Fruit fly (Drosophila melanogaster) whole organism, embryonic: ENCODE results near the gene Syt12.

Experiments
- BtbVII ChIP-seq: fragments of 200-800 bp; sonication (Bioruptor generic); optimal IDR thresholded peaks from 3 replicates; lab custom pipeline; 2017; ENCODE audit warnings: missing biosample characterization, mild to moderate bottlenecking, missing genetic modification characterization
- C15 ChIP-seq: fragments of 200-800 bp; sonication (Bioruptor generic); IDR thresholded peaks from 3 replicates; pipeline ENCODE4 v1.3.6; 2022; ENCODE audit warnings: missing biosample characterization, missing genetic modification characterization
- CG10209 ChIP-seq: fragments of 200-800 bp; sonication (Bioruptor generic); optimal IDR thresholded peaks from 3 replicates; lab custom pipeline; 2017; ENCODE audit warnings: missing biosample characterization, mild to moderate bottlenecking, missing genetic modification characterization, missing genetic modification reagents
- CG1024 ChIP-seq: fragments of 200-800 bp; sonication (Bioruptor generic); IDR thresholded peaks from 2 replicates; pipeline ENCODE4 v1.3.6; 2022; ENCODE audit warnings: missing biosample characterization, missing genetic modification characterization
- CG10462 ChIP-seq: fragments of 200-800 bp; sonication (Bioruptor generic); optimal IDR thresholded peaks from 2 replicates; lab custom pipeline; 2016; ENCODE audit warnings: missing biosample characterization, missing genetic modification characterization
- CG12299 ChIP-seq: fragments of 200-800 bp; sonication (Bioruptor generic); optimal IDR thresholded peaks from 2 replicates; lab custom pipeline; 2018; ENCODE audit warnings: missing biosample characterization, mild to moderate bottlenecking, missing genetic modification characterization
- CG13894 ChIP-seq: fragments of 200-800 bp; sonication (Bioruptor generic); optimal IDR thresholded peaks from 3 replicates; lab custom pipeline; 2018; ENCODE audit warnings: missing biosample characterization, mild to moderate bottlenecking, missing genetic modification characterization, moderate library complexity
- CG1647 ChIP-seq: fragments of 200-800 bp; sonication (Bioruptor generic); optimal IDR thresholded peaks from 3 replicates; lab custom pipeline; 2016; ENCODE audit warnings: missing biosample characterization, missing genetic modification characterization
- CG2889 ChIP-seq: fragments of 200-800 bp; sonication (Bioruptor generic); IDR thresholded peaks from 3 replicates; pipeline ENCODE4 v1.3.6; 2022; ENCODE audit warnings: missing biosample characterization, missing genetic modification characterization
- CG32772 ChIP-seq: fragments of 200-800 bp; sonication (Bioruptor generic); IDR thresholded peaks from 2 replicates; pipeline ENCODE4 v1.3.6; 2022; ENCODE audit warnings: missing biosample characterization, missing genetic modification characterization
- CG3726 ChIP-seq: fragments of 200-800 bp; sonication (Bioruptor generic); IDR thresholded peaks from 3 replicates; pipeline ENCODE4, ENCODE4 v1.3.6; 2022; ENCODE audit warnings: missing biosample characterization, missing genetic modification characterization
- CG42726 ChIP-seq: fragments of 200-800 bp; sonication (Bioruptor generic); IDR thresholded peaks from 2 replicates; pipeline ENCODE4 v1.3.6; 2022; ENCODE audit warnings: missing biosample characterization, missing genetic modification characterization; ENCODE audit not compliant: partially characterized antibody
- CG5180 ChIP-seq: fragments of 200-800 bp; sonication (Bioruptor generic); optimal IDR thresholded peaks from 3 replicates; lab custom pipeline; 2017; ENCODE audit warnings: missing biosample characterization, missing genetic modification characterization, mild to moderate bottlenecking, moderate library complexity, missing genetic modification reagents
- CG7271 ChIP-seq: fragments of 200-800 bp; sonication (Bioruptor generic); optimal IDR thresholded peaks from 2 replicates; lab custom pipeline; 2018; ENCODE audit warnings: missing biosample characterization, mild to moderate bottlenecking, missing genetic modification characterization, moderate library complexity
- CG7556 ChIP-seq: fragments of 200-800 bp; sonication (Bioruptor generic); optimal IDR thresholded peaks from 2 replicates; lab custom pipeline; 2017; ENCODE audit warnings: missing biosample characterization, mild to moderate bottlenecking, missing genetic modification characterization
- CG8924 ChIP-seq: fragments of 200-800 bp; optimal IDR thresholded peaks from 3 replicates; lab custom pipeline; 2019; ENCODE audit warnings: missing biosample characterization, mild to moderate bottlenecking, missing genetic modification characterization, moderate library complexity
- CG9727 ChIP-seq: fragments of 200-800 bp; sonication (Bioruptor generic); optimal IDR thresholded peaks from 3 replicates; lab custom pipeline; 2017; ENCODE audit warnings: missing biosample characterization, mild to moderate bottlenecking, missing genetic modification characterization
- CG9876 ChIP-seq: fragments of 200-800 bp; sonication (Bioruptor generic); optimal IDR thresholded peaks from 2 replicates; lab custom pipeline; 2016; ENCODE audit warnings: missing biosample characterization, missing genetic modification characterization
- Dbx ChIP-seq: fragments of 200-800 bp; sonication (Bioruptor generic); IDR thresholded peaks from 3 replicates; pipeline ENCODE4 v1.3.6; 2022; ENCODE audit warnings: missing biosample characterization, missing genetic modification characterization
- Deaf1 ChIP-seq: fragments of 200-800 bp; optimal IDR thresholded peaks from 3 replicates; lab custom pipeline; 2019; ENCODE audit warnings: missing biosample characterization, mild to moderate bottlenecking, missing genetic modification characterization, moderate library complexity
- Dip3 ChIP-seq: fragments of 200-800 bp; sonication (Bioruptor generic); optimal IDR thresholded peaks from 3 replicates; lab custom pipeline; 2016; ENCODE audit warnings: missing biosample characterization, missing genetic modification characterization
- MESR4 ChIP-seq: fragments of 200-800 bp; sonication (Bioruptor generic); optimal IDR thresholded peaks from 2 replicates; lab custom pipeline; 2018; ENCODE audit warnings: missing biosample characterization, mild to moderate bottlenecking, missing genetic modification characterization, moderate library complexity
- NfI ChIP-seq: fragments of 200-800 bp; sonication (Bioruptor generic); optimal IDR thresholded peaks from 3 replicates; lab custom pipeline; 2018; ENCODE audit warnings: missing biosample characterization, mild to moderate bottlenecking, missing genetic modification characterization, moderate library complexity
- Sox102F ChIP-seq: fragments of 200-800 bp; sonication (Bioruptor generic); optimal IDR thresholded peaks from 2 replicates; lab custom pipeline; 2018; ENCODE audit warnings: missing biosample characterization, mild to moderate bottlenecking, missing genetic modification characterization, moderate library complexity
- Ssrp ChIP-seq: fragments of 200-800 bp; sonication (Bioruptor generic); optimal IDR thresholded peaks from 2 replicates; lab custom pipeline; 2018; ENCODE audit warnings: missing biosample characterization, mild to moderate bottlenecking, missing genetic modification characterization, moderate library complexity
- ab ChIP-seq: fragments of 200-800 bp; sonication (Bioruptor generic); optimal IDR thresholded peaks from 2 replicates; lab custom pipeline; 2016; ENCODE audit warnings: missing biosample characterization, missing genetic modification characterization
- al ChIP-seq: fragments of 200-800 bp; sonication (Bioruptor generic); IDR thresholded peaks from 2 replicates; pipeline ENCODE4 v1.3.6; 2022; ENCODE audit warnings: missing biosample characterization, missing genetic modification characterization
- bcd ChIP-seq: fragments of 200-800 bp; sonication (Bioruptor generic); optimal IDR thresholded peaks from 2 replicates; lab custom pipeline; 2017; ENCODE audit warnings: missing biosample characterization, mild to moderate bottlenecking, missing genetic modification characterization
- disco-r ChIP-seq: fragments of 200-800 bp; sonication (Bioruptor generic); optimal IDR thresholded peaks from 2 replicates; lab custom pipeline; 2016; ENCODE audit warnings: missing biosample characterization, missing genetic modification characterization
- eve ChIP-seq, 2 experiments: fragments of >200 bp; optimal IDR thresholded peaks; 2 replicates each; lab custom pipeline; 2017; ENCODE audit warnings: missing biosample characterization in 2 of 2, missing genetic modification characterization in 2 of 2
- fu2 ChIP-seq: fragments of 200-800 bp; sonication (Bioruptor generic); optimal IDR thresholded peaks from 2 replicates; lab custom pipeline; 2016; ENCODE audit warnings: missing biosample characterization, missing genetic modification characterization
- gsb ChIP-seq: fragments of 200-800 bp; sonication (Bioruptor generic); IDR thresholded peaks from 2 replicates; pipeline ENCODE4 v1.3.6; 2022; ENCODE audit warnings: missing biosample characterization, missing genetic modification characterization
- gt ChIP-seq: fragments of 200-800 bp; sonication (Bioruptor generic); IDR thresholded peaks from 2 replicates; pipeline ENCODE4 v1.3.6; 2022; ENCODE audit warnings: missing biosample characterization, missing genetic modification characterization
- hkb ChIP-seq, 2 experiments: fragments of 200-800 bp in 1 of 2; fragments of >200 bp in 1 of 2; sonication (Bioruptor generic) in 1 of 2; IDR thresholded peaks in 1 of 2; optimal IDR thresholded peaks in 1 of 2; 2 replicates each; pipeline versions ENCODE4 v1.3.6 to Lab custom; 2017 to 2022; ENCODE audit warnings: missing biosample characterization in 1 of 2, missing genetic modification characterization in 1 of 2
- jigr1 ChIP-seq: fragments of 200-800 bp; sonication (Bioruptor generic); IDR thresholded peaks from 3 replicates; pipeline ENCODE4 v1.3.6; 2022; ENCODE audit warnings: missing biosample characterization, missing genetic modification characterization
- jing ChIP-seq: fragments of 200-800 bp; sonication (Bioruptor generic); optimal IDR thresholded peaks from 2 replicates; lab custom pipeline; 2018; ENCODE audit warnings: missing biosample characterization, mild to moderate bottlenecking, missing genetic modification characterization
- kah ChIP-seq: fragments of 200-800 bp; sonication (Bioruptor generic); optimal IDR thresholded peaks from 2 replicates; lab custom pipeline; 2018; ENCODE audit warnings: missing biosample characterization, mild to moderate bottlenecking, missing genetic modification characterization
- ken ChIP-seq: fragments of 200-800 bp; sonication (Bioruptor generic); IDR thresholded peaks from 3 replicates; pipeline ENCODE4 v1.3.6; 2022; ENCODE audit warnings: missing biosample characterization, missing genetic modification characterization
- lab ChIP-seq: fragments of 200-800 bp; sonication (Bioruptor generic); optimal IDR thresholded peaks from 3 replicates; lab custom pipeline; 2017; ENCODE audit warnings: missing biosample characterization, missing genetic modification characterization, mild to moderate bottlenecking, moderate library complexity, missing genetic modification reagents
- nerfin-2 ChIP-seq: fragments of 200-800 bp; sonication (Bioruptor generic); IDR thresholded peaks from 2 replicates; pipeline ENCODE4 v1.3.6; 2022; ENCODE audit warnings: missing biosample characterization, missing genetic modification characterization; ENCODE audit not compliant: partially characterized antibody
- oc ChIP-seq: fragments of 200-800 bp; sonication (Bioruptor generic); optimal IDR thresholded peaks from 2 replicates; lab custom pipeline; 2018; ENCODE audit warnings: missing biosample characterization, mild to moderate bottlenecking, missing genetic modification characterization, moderate library complexity
- pnt ChIP-seq: fragments of 200-800 bp; sonication (Bioruptor generic); optimal IDR thresholded peaks from 3 replicates; lab custom pipeline; 2016; ENCODE audit warnings: missing biosample characterization, missing genetic modification characterization
- repo ChIP-seq: fragments of 200-800 bp; sonication (Bioruptor generic); optimal IDR thresholded peaks from 2 replicates; lab custom pipeline; 2016; ENCODE audit warnings: missing biosample characterization, missing genetic modification characterization
- seq ChIP-seq: fragments of 200-800 bp; sonication (Bioruptor generic); IDR thresholded peaks from 2 replicates; pipeline ENCODE4 v1.3.6; 2022; ENCODE audit warnings: missing biosample characterization, missing genetic modification characterization
- tup ChIP-seq: fragments of 200-800 bp; sonication (Bioruptor generic); optimal IDR thresholded peaks from 2 replicates; lab custom pipeline; 2016; ENCODE audit warnings: missing biosample characterization, mild to moderate bottlenecking, missing genetic modification characterization, moderate library complexity
- unc-4 ChIP-seq: fragments of 200-800 bp; sonication (Bioruptor generic); IDR thresholded peaks from 2 replicates; pipeline ENCODE4 v1.3.6; 2022; ENCODE audit warnings: missing biosample characterization, missing genetic modification characterization; ENCODE audit not compliant: partially characterized antibody
- unpg ChIP-seq: fragments of 200-800 bp; sonication (Bioruptor generic); optimal IDR thresholded peaks from 3 replicates; lab custom pipeline; 2018; ENCODE audit warnings: missing biosample characterization, mild to moderate bottlenecking, missing genetic modification characterization, moderate library complexity
- vfl ChIP-seq: fragments of 200-800 bp; sonication (Bioruptor generic); optimal IDR thresholded peaks from 2 replicates; lab custom pipeline; 2016; ENCODE audit warnings: missing biosample characterization, missing genetic modification characterization
- yki ChIP-seq: fragments of >200 bp; optimal IDR thresholded peaks from 3 replicates; lab custom pipeline; 2018

Gene Syt12

dm6 chrX:13403962-13404830 lies 45.1 kb downstream of the Syt12 start, which contains the start of gene GstT4 (continued):
- TF ChIP-seq vfl (GFP tag; lab: Kevin White, UChicago) (no peak), MESR4 (no peak), CG1024 (GFP tag; lab: Robert Waterston, UW) (no peak), Deaf1 (tag; lab: Kevin White, UChicago) (no peak), CG5180 (GFP tag; lab: Kevin White, UChicago) (no peak), bcd (peak; percentile 39), disco-r (GFP tag; lab: Kevin White, UChicago) (peak; percentile 3), CG8924 (tag; lab: Kevin White, UChicago) (peak; percentile 54), CG10209 (GFP tag; lab: Kevin White, UChicago) (no peak), CG10462 (no peak), gsb (GFP tag; lab: Robert Waterston, UW) (peak; percentile 64), yki (no peak), CG42726 (no peak), gt (GFP tag; lab: Robert Waterston, UW) (no peak), CG13894 (tag; lab: Kevin White, UChicago) (no peak), unc-4 (no peak), seq (GFP tag; lab: Robert Waterston, UW) (no peak), CG7556 (peak; percentile 68), Dbx (GFP tag; lab: Robert Waterston, UW) (peak; percentile 72), nerfin-2 (GFP tag; lab: Robert Waterston, UW) (no peak), CG32772 (GFP tag; lab: Robert Waterston, UW) (peak; percentile 86), jing (GFP tag; lab: Kevin White, UChicago) (no peak), oc (no peak), Ssrp (peak; percentile 32), CG12299 (tag; lab: Kevin White, UChicago) (no peak), lab (peak; percentile 2), eve (GFP tag; optimal IDR thresholded peaks at IDR 0.05; lab: Kevin White, UChicago) (no peak), pnt (GFP tag; lab: Kevin White, UChicago) (peak; percentile 59), kah (GFP tag; lab: Kevin White, UChicago) (no peak), CG9876 (GFP tag; lab: Kevin White, UChicago) (peak; percentile 33), repo (GFP tag; lab: Kevin White, UChicago) (no peak), BtbVII (peak; percentile 1), al (GFP tag; lab: Robert Waterston, UW) (peak; percentile 19; the same call in 1 of the 2 replicates), Dip3 (GFP tag; lab: Kevin White, UChicago) (peak; percentile 36), CG2889 (GFP tag; lab: Robert Waterston, UW) (peak; percentile 65; the same call in 1 of the 3 replicates), Sox102F (peak; percentile 40), CG1647 (GFP tag; lab: Kevin White, UChicago) (no peak), ab (GFP tag; lab: Kevin White, UChicago) (peak; percentile 78), NfI (GFP tag; lab: Kevin White, UChicago) (no peak), CG3726 (GFP tag; lab: Robert Waterston, UW) (no peak), ken (0 out of 3 replicates have a peak, but pooled peaks have one; percentile 35), jigr1 (peak; percentile 46; the same call in 2 of the 3 replicates), C15 (no peak), tup (GFP tag; lab: Kevin White, UChicago) (no peak), hkb (optimal IDR thresholded peaks at IDR 0.05; lab: Kevin White, UChicago) (no peak), hkb (GFP tag; IDR thresholded peaks at IDR 0.05; lab: Robert Waterston, UW) (peak; percentile 73), CG7271 (no peak), CG9727 (GFP tag; lab: Kevin White, UChicago) (peak; percentile 38), fu2 (peak; percentile 49), unpg (GFP tag; lab: Kevin White, UChicago) (peak; percentile 1)
